Worm (Caenorhabditis elegans) whole organism, L2 larva: ENCODE measurements around the gene F56C9.6.

Experiments used
- C34F6.9 ChIP-seq: fragments of 150-350 bp; optimal IDR thresholded peaks from 2 replicates; lab custom pipeline; 2014; ENCODE audit warnings: missing biosample characterization, missing genetic modification characterization
- R02D3.7 ChIP-seq: fragments of 150-350 bp; optimal IDR thresholded peaks from 2 replicates; lab custom pipeline; 2014; ENCODE audit warnings: missing biosample characterization, missing genetic modification characterization
- Y55F3AM.14 ChIP-seq: fragments of 200-800 bp; sonication (Bioruptor generic); optimal IDR thresholded peaks from 2 replicates; lab custom pipeline; 2018; ENCODE audit warnings: mild to moderate bottlenecking, missing genetic modification characterization, missing compliant biosample characterization
- alr-1 ChIP-seq: fragments of 150-350 bp; optimal IDR thresholded peaks from 2 replicates; lab custom pipeline; 2014; ENCODE audit warnings: missing biosample characterization, missing genetic modification characterization
- aly-2 ChIP-seq: fragments of 150-350 bp; optimal IDR thresholded peaks from 2 replicates; lab custom pipeline; 2014; ENCODE audit warnings: missing biosample characterization, missing genetic modification characterization
- ama-1 ChIP-seq: fragments of 150-350 bp; optimal IDR thresholded peaks from 2 replicates; lab custom pipeline; 2018; ENCODE audit warnings: inconsistent platforms
- blmp-1 ChIP-seq: sonication (generic microtip); optimal IDR thresholded peaks from 2 replicates; lab custom pipeline; 2017; ENCODE audit warnings: missing genetic modification characterization, mild to moderate bottlenecking, missing compliant biosample characterization, antibody characterized with exemption, moderate library complexity; ENCODE audit not compliant: insufficient read depth
- ceh-16 ChIP-seq: fragments of 150-350 bp; optimal IDR thresholded peaks from 2 replicates; lab custom pipeline; 2014; ENCODE audit warnings: missing biosample characterization, missing genetic modification characterization
- ceh-82 ChIP-seq: fragments of 150-350 bp; optimal IDR thresholded peaks from 2 replicates; lab custom pipeline; 2014; ENCODE audit warnings: missing biosample characterization, missing genetic modification characterization
- crh-2 ChIP-seq: sonication (generic microtip); optimal IDR thresholded peaks from 2 replicates; lab custom pipeline; 2017; ENCODE audit warnings: missing biosample characterization, missing genetic modification characterization
- dmd-4 ChIP-seq: sonication (generic microtip); optimal IDR thresholded peaks from 2 replicates; lab custom pipeline; 2017; ENCODE audit warnings: missing biosample characterization, missing genetic modification characterization
- egl-27 ChIP-seq: sonication (generic microtip); optimal IDR thresholded peaks from 3 replicates; lab custom pipeline; 2017; ENCODE audit warnings: missing biosample characterization, missing genetic modification reagents, missing genetic modification characterization
- elt-1 ChIP-seq: fragments of 150-350 bp; optimal IDR thresholded peaks from 2 replicates; lab custom pipeline; 2014; ENCODE audit warnings: missing biosample characterization, missing genetic modification characterization
- fos-1 ChIP-seq: fragments of 150-350 bp; optimal IDR thresholded peaks from 2 replicates; lab custom pipeline; 2014; ENCODE audit warnings: missing biosample characterization, missing genetic modification characterization
- gmeb-1 ChIP-seq: fragments of 150-350 bp; optimal IDR thresholded peaks from 2 replicates; lab custom pipeline; 2014; ENCODE audit warnings: missing biosample characterization, missing genetic modification characterization
- lin-39 ChIP-seq: fragments of 150-350 bp; optimal IDR thresholded peaks from 2 replicates; lab custom pipeline; 2014; ENCODE audit warnings: missing biosample characterization, missing genetic modification reagents, missing genetic modification characterization
- lsy-2 ChIP-seq, 2 experiments: fragments of 150-350 bp in 1 of 2; sonication (generic microtip) in 1 of 2; optimal IDR thresholded peaks; 2 replicates each; lab custom pipeline; 2014 to 2017; ENCODE audit warnings: missing biosample characterization in 2 of 2, missing genetic modification characterization in 2 of 2
- mdl-1 ChIP-seq, 2 experiments: fragments of 150-350 bp in 1 of 2; sonication (generic microtip) in 1 of 2; optimal IDR thresholded peaks; 2 replicates each; lab custom pipeline; 2017; ENCODE audit warnings: missing biosample characterization in 2 of 2, missing genetic modification characterization in 2 of 2
- nhr-10 ChIP-seq: sonication (generic microtip); optimal IDR thresholded peaks from 2 replicates; lab custom pipeline; 2017; ENCODE audit warnings: missing biosample characterization, missing genetic modification characterization
- nhr-11 ChIP-seq: fragments of 150-350 bp; optimal IDR thresholded peaks from 2 replicates; lab custom pipeline; 2014; ENCODE audit warnings: missing biosample characterization, missing genetic modification characterization
- nhr-12 ChIP-seq: fragments of 150-350 bp; optimal IDR thresholded peaks from 2 replicates; lab custom pipeline; 2014; ENCODE audit warnings: missing biosample characterization, missing genetic modification characterization
- nhr-129 ChIP-seq: fragments of 150-350 bp; optimal IDR thresholded peaks from 2 replicates; lab custom pipeline; 2014; ENCODE audit warnings: missing biosample characterization, missing genetic modification characterization
- nhr-21 ChIP-seq: fragments of 150-350 bp; optimal IDR thresholded peaks from 2 replicates; lab custom pipeline; 2014; ENCODE audit warnings: missing biosample characterization, missing genetic modification characterization
- nhr-25 ChIP-seq: fragments of 150-350 bp; sonication (generic microtip); optimal IDR thresholded peaks from 3 replicates; lab custom pipeline; 2014; ENCODE audit warnings: missing biosample characterization, missing genetic modification characterization
- sem-4 ChIP-seq: fragments of 150-350 bp; optimal IDR thresholded peaks from 2 replicates; lab custom pipeline; 2014; ENCODE audit warnings: missing biosample characterization, missing genetic modification reagents, missing genetic modification characterization
- skn-1 ChIP-seq: sonication (generic microtip); optimal IDR thresholded peaks from 2 replicates; lab custom pipeline; 2017; ENCODE audit warnings: missing biosample characterization, missing genetic modification characterization
- sma-3 ChIP-seq: sonication (generic microtip); optimal IDR thresholded peaks from 2 replicates; lab custom pipeline; 2016; ENCODE audit warnings: missing genetic modification reagents, missing genetic modification characterization, missing compliant biosample characterization
- sma-9 ChIP-seq, 2 experiments: fragments of 150-350 bp in 1 of 2; sonication (generic microtip) in 1 of 2; optimal IDR thresholded peaks; 2 replicates each; lab custom pipeline; 2014 to 2016; ENCODE audit warnings: missing genetic modification characterization in 2 of 2, mild to moderate bottlenecking in 1 of 2, missing biosample characterization in 1 of 2, missing compliant biosample characterization in 1 of 2, missing genetic modification reagents in 1 of 2, moderate library complexity in 1 of 2
- snpc-4 ChIP-seq: fragments of 150-350 bp; optimal IDR thresholded peaks from 2 replicates; lab custom pipeline; 2014; ENCODE audit warnings: missing biosample characterization, missing genetic modification characterization
- unc-39 ChIP-seq: fragments of 150-350 bp; optimal IDR thresholded peaks from 2 replicates; lab custom pipeline; 2014; ENCODE audit warnings: missing biosample characterization, missing genetic modification characterization
- ztf-4 ChIP-seq: fragments of 150-350 bp; optimal IDR thresholded peaks from 2 replicates; lab custom pipeline; 2014; ENCODE audit warnings: missing biosample characterization, missing genetic modification characterization

Gene F56C9.6

ce11 chrIII:7299466-7299865 is 11.1 kb downstream of the F56C9.6 start, which contains the start of the genes B0361.14 and B0361.9:
TSS of gene B0361.14 (minus strand) at chrIII:7299531.
TSS of gene B0361.9 (minus strand) at chrIII:7299631.
- peak; percentile 55 for TF ChIP-seq nhr-25 (tag; lab: Kevin White, UChicago)
- TF ChIP-seq fos-1 (tag; lab: Kevin White, UChicago): peak; percentile 14
- TF ChIP-seq sma-3 (GFP tag; lab: Kevin White, UChicago): no peak
- no peak for TF ChIP-seq egl-27 (tag; lab: Kevin White, UChicago)
- TF ChIP-seq unc-39 (tag; lab: Kevin White, UChicago): no peak
- TF ChIP-seq blmp-1: peak; percentile 45
- TF ChIP-seq nhr-11 (tag; lab: Kevin White, UChicago): no peak
- TF ChIP-seq ceh-82: no peak
- TF ChIP-seq skn-1 (tag; lab: Kevin White, UChicago): no peak
- TF ChIP-seq C34F6.9 (tag; lab: Kevin White, UChicago): no peak
- peak in 1 of 2 experiments; percentile 17 for TF ChIP-seq mdl-1 (tag; optimal IDR thresholded peaks at IDR 0.05; lab: Kevin White, UChicago)
- TF ChIP-seq sma-9 (GFP tag; optimal IDR thresholded peaks at IDR 0.05; lab: Kevin White, UChicago): peak; percentile 37
- no peak for TF ChIP-seq sma-9 (tag; optimal IDR thresholded peaks at IDR 0.05; lab: Kevin White, UChicago)
- no peak for TF ChIP-seq Y55F3AM.14 (GFP tag; lab: Kevin White, UChicago)
- TF ChIP-seq ceh-16 (tag; lab: Kevin White, UChicago): peak; percentile 61
- peak; percentile 41 for TF ChIP-seq ama-1 (lab: Kevin White, UChicago)
- TF ChIP-seq alr-1 (tag; lab: Kevin White, UChicago): no peak
- TF ChIP-seq aly-2 (tag; lab: Kevin White, UChicago): no peak
- TF ChIP-seq gmeb-1: no peak
- TF ChIP-seq lin-39 (tag; lab: Kevin White, UChicago): no peak
- no peak for TF ChIP-seq lsy-2 (tag; optimal IDR thresholded peaks at IDR 0.05; lab: Kevin White, UChicago)
- no peak for TF ChIP-seq nhr-10 (tag; lab: Kevin White, UChicago)
- no peak for TF ChIP-seq nhr-129
- no peak for TF ChIP-seq nhr-21
- no peak for TF ChIP-seq elt-1
- no peak for TF ChIP-seq dmd-4 (tag; lab: Kevin White, UChicago)

ce11 chrIII:7298045-7298444 is 12.5 kb downstream of the F56C9.6 start:
- peak; percentile 13 for TF ChIP-seq ceh-16 (tag; lab: Kevin White, UChicago)
- TF ChIP-seq blmp-1: peak; percentile 16
- no peak for TF ChIP-seq aly-2 (tag; lab: Kevin White, UChicago)
- TF ChIP-seq egl-27 (tag; lab: Kevin White, UChicago): no peak
- TF ChIP-seq ztf-4 (tag; lab: Kevin White, UChicago): no peak
- peak; percentile 29 for TF ChIP-seq nhr-25 (tag; lab: Kevin White, UChicago)
- TF ChIP-seq ama-1 (lab: Kevin White, UChicago): peak; percentile 55
- TF ChIP-seq sem-4 (tag; lab: Kevin White, UChicago): no peak
- peak; percentile 14 for TF ChIP-seq sma-9 (GFP tag; optimal IDR thresholded peaks at IDR 0.05; lab: Kevin White, UChicago)
- no peak for TF ChIP-seq sma-9 (tag; optimal IDR thresholded peaks at IDR 0.05; lab: Kevin White, UChicago)
- TF ChIP-seq nhr-21: peak; percentile 22
- no peak for TF ChIP-seq R02D3.7 (tag; lab: Kevin White, UChicago)
- no peak for TF ChIP-seq snpc-4
- TF ChIP-seq ceh-82: no peak

- no peak for TF ChIP-seq C34F6.9 (tag; lab: Kevin White, UChicago)
- TF ChIP-seq blmp-1: peak; percentile 16
- peak; percentile 45 for TF ChIP-seq sma-3 (GFP tag; lab: Kevin White, UChicago)
- peak; percentile 10 for TF ChIP-seq nhr-21
- peak; percentile 3 for TF ChIP-seq crh-2 (tag; lab: Kevin White, UChicago)
- TF ChIP-seq nhr-25 (tag; lab: Kevin White, UChicago): peak; percentile 52
- peak; percentile 7 for TF ChIP-seq ceh-16 (tag; lab: Kevin White, UChicago)
- no peak for TF ChIP-seq skn-1 (tag; lab: Kevin White, UChicago)
- peak; percentile 28 for TF ChIP-seq nhr-10 (tag; lab: Kevin White, UChicago)
- peak; percentile 71 for TF ChIP-seq sma-9 (GFP tag; optimal IDR thresholded peaks at IDR 0.05; lab: Kevin White, UChicago)
- TF ChIP-seq sma-9 (tag; optimal IDR thresholded peaks at IDR 0.05; lab: Kevin White, UChicago): no peak
Measured at ce11 chrIII:7297045-7297680, 13.4 kb downstream of the F56C9.6 start.

- TF ChIP-seq blmp-1: peak; percentile 7
- peak in 1 of 2 experiments; percentile 13 for TF ChIP-seq lsy-2 (tag; optimal IDR thresholded peaks at IDR 0.05; lab: Kevin White, UChicago)
- TF ChIP-seq nhr-12 (tag; lab: Kevin White, UChicago): no peak
- TF ChIP-seq sem-4 (tag; lab: Kevin White, UChicago): peak; percentile 52
- TF ChIP-seq crh-2 (tag; lab: Kevin White, UChicago): peak; percentile 56
- no peak for TF ChIP-seq dmd-4 (tag; lab: Kevin White, UChicago)
- TF ChIP-seq nhr-25 (tag; lab: Kevin White, UChicago): peak; percentile 69
Measured at ce11 chrIII:7296092-7296668, 14.4 kb downstream of the F56C9.6 start.
